Worm (Caenorhabditis elegans) whole organism, early embryonic: ENCODE measurements around the gene F58A4.2.

Source experiments
- B0310.2 ChIP-seq: sonication (generic microtip); optimal IDR thresholded peaks from 2 replicates; lab custom pipeline; 2016; ENCODE audit warnings: mild to moderate bottlenecking, missing genetic modification characterization, missing compliant biosample characterization
- F13C5.2 ChIP-seq: sonication (generic microtip); optimal IDR thresholded peaks from 2 replicates; lab custom pipeline; 2017; ENCODE audit warnings: mild to moderate bottlenecking, missing genetic modification characterization, inconsistent platforms, missing compliant biosample characterization
- aly-1 ChIP-seq: sonication (generic microtip); optimal IDR thresholded peaks from 2 replicates; lab custom pipeline; 2016; ENCODE audit warnings: missing genetic modification characterization, missing compliant biosample characterization
- ama-1 ChIP-seq: fragments of 150-350 bp; optimal IDR thresholded peaks from 2 replicates; lab custom pipeline; 2014
- ceh-13 ChIP-seq: fragments of 200-800 bp; sonication (Bioruptor generic); optimal IDR thresholded peaks from 2 replicates; lab custom pipeline; 2018; ENCODE audit warnings: mild to moderate bottlenecking, missing genetic modification characterization, missing compliant biosample characterization
- ceh-36 ChIP-seq: sonication (generic microtip); optimal IDR thresholded peaks from 2 replicates; lab custom pipeline; 2016; ENCODE audit warnings: missing genetic modification characterization, inconsistent platforms, missing compliant biosample characterization
- ets-7 ChIP-seq: sonication (generic microtip); optimal IDR thresholded peaks from 2 replicates; lab custom pipeline; 2016; ENCODE audit warnings: missing genotype, missing genetic modification characterization, missing compliant biosample characterization
- flt-1 ChIP-seq: fragments of 200-800 bp; sonication (Bioruptor generic); IDR thresholded peaks from 2 replicates; pipeline ENCODE4 v1.3.6; 2022; ENCODE audit warnings: missing genetic modification characterization, missing compliant biosample characterization
- hmbx-1 ChIP-seq: sonication (generic microtip); optimal IDR thresholded peaks from 2 replicates; lab custom pipeline; 2016; ENCODE audit warnings: mild to moderate bottlenecking, missing genetic modification characterization, missing compliant biosample characterization
- hmg-4 ChIP-seq: fragments of 200-800 bp; sonication (Bioruptor generic); optimal IDR thresholded peaks from 2 replicates; lab custom pipeline; 2018; ENCODE audit warnings: mild to moderate bottlenecking, missing genetic modification characterization, missing compliant biosample characterization
- hnd-1 ChIP-seq: sonication (generic microtip); optimal IDR thresholded peaks from 2 replicates; lab custom pipeline; 2016; ENCODE audit warnings: missing genetic modification characterization, missing compliant biosample characterization
- pes-1 ChIP-seq: fragments of 200-800 bp; sonication (Bioruptor generic); IDR thresholded peaks from 2 replicates; pipeline ENCODE4 v1.3.6; 2022; ENCODE audit warnings: missing genetic modification reagents, missing genetic modification characterization, missing compliant biosample characterization
- scrt-1 ChIP-seq: fragments of 200-800 bp; sonication (Bioruptor generic); IDR thresholded peaks from 2 replicates; pipeline ENCODE4 v1.3.6; 2022; ENCODE audit warnings: missing genetic modification characterization, missing compliant biosample characterization
- sea-1 ChIP-seq: fragments of 200-800 bp; sonication (Bioruptor generic); conservative IDR thresholded peaks from 2 replicates; pipeline ENCODE4 v1.3.6; 2022; ENCODE audit warnings: missing genetic modification characterization, missing compliant biosample characterization
- tbx-11 ChIP-seq: fragments of 200-800 bp; sonication (Bioruptor generic); IDR thresholded peaks from 2 replicates; pipeline ENCODE4 v1.3.6; 2022; ENCODE audit warnings: missing genetic modification characterization, missing compliant biosample characterization
- tbx-37 ChIP-seq: fragments of 200-800 bp; sonication (Bioruptor generic); conservative IDR thresholded peaks from 2 replicates; pipeline ENCODE4 v1.3.6; 2022; ENCODE audit warnings: missing genetic modification reagents, missing genetic modification characterization, missing compliant biosample characterization
- tra-4 ChIP-seq: sonication (generic microtip); optimal IDR thresholded peaks from 2 replicates; lab custom pipeline; 2017; ENCODE audit warnings: missing genetic modification characterization, missing compliant biosample characterization

The F58A4.2 gene

DNA sequence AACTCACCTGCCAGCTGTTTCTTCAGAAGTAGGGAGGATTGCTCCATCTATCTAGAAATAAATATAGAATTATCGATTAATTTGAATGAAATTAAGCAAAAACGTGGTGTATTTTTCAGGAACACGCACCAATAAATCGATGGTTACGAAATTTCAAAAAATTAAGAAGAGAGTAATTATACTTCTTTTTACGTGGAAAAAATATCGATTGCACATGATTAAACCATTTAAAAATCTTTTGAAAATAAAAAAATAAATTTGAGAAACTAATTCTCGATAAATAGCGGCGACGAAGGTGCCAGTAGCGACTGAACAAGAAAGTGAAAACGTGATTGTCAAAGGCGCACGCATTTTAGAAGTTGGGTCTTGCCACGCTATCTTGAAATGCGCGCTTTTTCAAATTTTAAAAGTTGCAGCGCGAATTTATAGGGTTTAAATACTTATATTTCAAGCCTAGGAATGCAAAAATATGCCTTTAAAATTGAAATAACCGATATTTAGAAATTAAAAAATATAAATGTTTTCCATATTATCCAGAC lies 30.6 kb upstream of the F58A4.2 start, which contains the start of gene ubc-7:
TSS of gene ubc-7 (minus strand) at position 51 of the 539 bp plus-strand sequence.
- TF ChIP-seq F13C5.2 (tag; lab: Kevin White, UChicago) = peak; percentile 56
- no peak for TF ChIP-seq hmbx-1
- TF ChIP-seq ama-1 = no peak

DNA sequence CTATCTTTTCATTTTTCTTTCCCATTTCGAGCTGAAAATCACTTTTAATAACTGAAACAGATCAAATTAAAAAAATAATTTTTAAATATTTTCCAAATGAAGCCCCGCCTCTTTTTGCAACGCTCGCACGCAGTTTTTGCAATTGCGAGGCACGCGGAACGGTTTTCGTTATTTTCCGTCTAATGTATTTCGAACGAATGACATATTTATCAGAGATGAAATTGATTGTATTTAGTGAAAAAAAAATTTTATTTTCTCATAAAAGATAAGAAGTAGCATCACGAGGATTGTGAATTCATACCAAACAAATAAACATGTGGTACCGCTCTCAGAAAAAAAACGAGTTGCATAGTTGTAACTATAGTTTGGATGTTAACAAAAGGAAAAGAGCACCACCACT lies 29.3 kb upstream of the F58A4.2 start, which contains the start of gene rpac-19:
TSS of gene rpac-19 (minus strand) at position 31 of the 400 bp plus-strand sequence.
- TF ChIP-seq sea-1 (0 out of 2 replicates have a peak, but pooled peaks have one; percentile 57), flt-1 (GFP tag; lab: Robert Waterston, UW) (peak; percentile 61; the same call in 1 of the 2 replicates), B0310.2 (tag; lab: Kevin White, UChicago) (no peak), ceh-36 (peak; percentile 53), tra-4 (tag; lab: Kevin White, UChicago) (no peak), ceh-13 (GFP tag; lab: Kevin White, UChicago) (peak; percentile 49), F13C5.2 (tag; lab: Kevin White, UChicago) (peak; percentile 70), hmg-4 (peak; percentile 13), tbx-37 (GFP tag; lab: Robert Waterston, UW) (peak; percentile 50; the same call in 1 of the 2 replicates), hnd-1 (tag; lab: Kevin White, UChicago) (peak; percentile 23), aly-1 (tag; lab: Kevin White, UChicago) (no peak), hmbx-1 (peak; percentile 44), pes-1 (peak; percentile 73), scrt-1 (GFP tag; lab: Robert Waterston, UW) (peak; percentile 69; the same call in 1 of the 2 replicates), ets-7 (tag; lab: Kevin White, UChicago) (no peak), ama-1 (no peak), tbx-11 (no peak)

DNA sequence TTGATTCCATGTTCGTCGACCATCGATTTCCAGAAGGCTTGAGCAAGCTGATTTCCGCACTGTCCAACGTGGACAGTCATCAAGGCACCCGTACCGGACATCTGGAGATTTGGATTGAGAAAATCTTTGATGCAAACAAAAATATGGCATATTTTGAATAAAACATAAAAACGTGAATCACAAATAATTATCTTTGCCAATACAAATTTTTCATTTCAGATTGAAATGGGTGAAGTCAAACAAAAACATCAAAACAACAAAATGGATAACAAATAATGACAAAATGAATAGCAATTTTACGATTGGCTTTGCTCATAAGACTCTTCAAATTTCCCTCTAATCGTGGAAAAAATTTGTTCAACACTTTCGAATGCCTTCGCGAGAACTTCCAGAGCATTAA lies 28.5 kb upstream of the F58A4.2 start, which contains the start of gene tbg-1:
TSS of gene tbg-1 (minus strand) at position 101 of the 400 bp plus-strand sequence.
- TF ChIP-seq tbx-11 (no peak), F13C5.2 (tag; lab: Kevin White, UChicago) (no peak), scrt-1 (GFP tag; lab: Robert Waterston, UW) (no peak)

DNA sequence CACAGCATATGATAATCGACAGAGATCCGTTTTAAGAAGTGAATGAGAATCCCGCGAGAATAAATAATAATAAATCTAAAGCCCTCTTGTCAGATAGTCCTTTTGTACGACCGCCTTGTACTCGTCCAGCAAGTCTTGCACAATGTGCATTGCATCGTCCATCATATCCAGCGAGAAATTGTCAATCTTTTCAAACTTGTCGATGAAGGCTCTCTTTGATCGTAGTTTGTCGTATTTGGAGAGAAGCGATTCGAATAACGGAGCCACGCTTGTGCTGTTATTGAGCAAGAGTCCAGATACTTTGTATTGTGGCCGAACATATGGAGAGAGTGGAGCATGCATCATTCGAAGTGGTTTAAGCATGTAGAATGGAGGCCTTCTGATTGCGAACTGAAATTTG lies 26.1 kb upstream of the F58A4.2 start:
- TF ChIP-seq F13C5.2 (tag; lab: Kevin White, UChicago) = no peak
- TF ChIP-seq tbx-11 = no peak
- TF ChIP-seq hmg-4 = no peak
- TF ChIP-seq hnd-1 (tag; lab: Kevin White, UChicago) = no peak
- no peak for TF ChIP-seq scrt-1 (GFP tag; lab: Robert Waterston, UW)
- TF ChIP-seq ceh-36 = no peak
- no peak for TF ChIP-seq pes-1
- no peak for TF ChIP-seq ama-1
- no peak for TF ChIP-seq hmbx-1
- no peak for TF ChIP-seq tra-4 (tag; lab: Kevin White, UChicago)
- TF ChIP-seq ceh-13 (GFP tag; lab: Kevin White, UChicago) = no peak
- no peak for TF ChIP-seq tbx-37 (GFP tag; lab: Robert Waterston, UW)

DNA sequence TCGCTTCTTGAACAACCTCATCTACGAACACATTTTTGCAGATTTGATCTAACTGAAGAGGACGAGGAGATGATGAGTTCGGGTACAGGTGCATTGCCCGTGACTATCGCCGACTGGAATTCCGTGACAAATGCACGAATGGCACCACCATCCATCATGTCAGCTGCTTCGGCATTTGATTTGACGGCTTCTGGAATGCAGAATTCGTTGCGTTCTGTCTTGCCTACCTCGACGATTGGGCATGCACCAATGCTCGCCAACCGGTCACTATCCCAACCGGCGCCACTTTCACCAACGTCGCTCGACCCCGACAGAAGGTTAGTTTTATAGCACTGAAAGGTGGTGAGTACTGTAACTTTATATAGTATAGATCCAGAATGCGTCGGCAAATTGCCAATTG lies 22.9 kb upstream of the F58A4.2 start:
- no peak for TF ChIP-seq tbx-11
- no peak for TF ChIP-seq ceh-13 (GFP tag; lab: Kevin White, UChicago)
- TF ChIP-seq tbx-37 (GFP tag; lab: Robert Waterston, UW) = no peak
- TF ChIP-seq F13C5.2 (tag; lab: Kevin White, UChicago) = no peak
- no peak for TF ChIP-seq flt-1 (GFP tag; lab: Robert Waterston, UW)
- no peak for TF ChIP-seq aly-1 (tag; lab: Kevin White, UChicago)
- no peak for TF ChIP-seq B0310.2 (tag; lab: Kevin White, UChicago)
- TF ChIP-seq hnd-1 (tag; lab: Kevin White, UChicago) = no peak

DNA sequence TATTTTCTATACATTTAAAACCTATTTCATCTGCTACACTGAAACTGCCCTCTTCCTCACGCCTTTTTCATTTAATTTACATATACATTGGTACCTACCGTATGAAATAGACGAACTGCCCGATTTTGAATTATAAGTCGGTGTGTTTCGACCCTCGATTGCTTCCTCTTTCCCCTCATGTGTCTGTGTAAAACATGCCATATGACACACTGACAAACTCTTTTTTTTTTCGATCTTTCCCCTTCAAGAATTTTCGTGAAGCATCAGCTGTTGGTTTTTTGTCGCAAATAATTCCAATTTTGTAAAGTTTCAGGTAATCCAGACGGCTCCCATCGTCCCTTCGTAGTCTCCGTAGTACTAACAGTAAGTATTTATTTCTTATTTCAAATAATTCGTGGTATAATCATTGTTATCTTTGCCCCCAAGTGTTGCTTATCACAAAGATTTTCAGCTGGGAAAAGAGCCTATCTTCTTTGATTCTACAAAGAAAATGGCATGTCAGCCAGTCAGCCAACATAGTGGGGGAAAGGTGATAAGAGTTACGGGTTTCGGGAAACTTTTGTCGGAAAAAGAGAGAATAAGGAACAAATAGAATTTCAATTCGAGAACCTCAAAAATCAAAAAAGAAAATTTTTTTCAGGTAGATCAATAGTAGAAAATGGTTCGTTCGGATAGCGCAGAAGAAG lies 21.4 kb upstream of the F58A4.2 start:
- TF ChIP-seq ceh-36 = no peak
- no peak for TF ChIP-seq ama-1
- TF ChIP-seq scrt-1 (GFP tag; lab: Robert Waterston, UW) = no peak
- no peak for TF ChIP-seq ceh-13 (GFP tag; lab: Kevin White, UChicago)
- TF ChIP-seq B0310.2 (tag; lab: Kevin White, UChicago) = no peak
- no peak for TF ChIP-seq aly-1 (tag; lab: Kevin White, UChicago)
- TF ChIP-seq ets-7 (tag; lab: Kevin White, UChicago) = no peak
- TF ChIP-seq hnd-1 (tag; lab: Kevin White, UChicago) = no peak

DNA sequence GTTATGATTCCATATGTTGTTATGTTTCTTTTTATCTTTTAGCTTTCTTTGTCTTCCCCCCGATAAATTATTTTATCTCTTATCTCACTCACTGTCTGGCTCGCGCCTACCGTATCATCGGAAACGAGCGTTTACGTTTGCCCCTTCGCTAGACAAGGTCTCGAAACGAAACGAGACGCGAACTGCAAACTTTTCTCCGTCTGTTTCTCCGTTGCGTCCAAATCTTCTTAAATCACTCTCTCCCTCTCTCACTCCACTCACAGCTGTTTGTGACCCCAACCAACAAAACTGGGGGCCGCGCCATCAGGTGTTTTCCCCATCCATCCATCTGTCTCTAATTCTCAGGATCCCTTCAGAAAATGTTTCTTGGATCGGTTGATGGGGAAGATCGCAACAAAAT lies 19.6 kb upstream of the F58A4.2 start:
- TF ChIP-seq sea-1 (no peak), pes-1 (no peak), hmg-4 (no peak), tbx-11 (no peak), ama-1 (no peak), ceh-13 (GFP tag; lab: Kevin White, UChicago) (no peak), tra-4 (tag; lab: Kevin White, UChicago) (no peak), B0310.2 (tag; lab: Kevin White, UChicago) (no peak), tbx-37 (GFP tag; lab: Robert Waterston, UW) (no peak)

DNA sequence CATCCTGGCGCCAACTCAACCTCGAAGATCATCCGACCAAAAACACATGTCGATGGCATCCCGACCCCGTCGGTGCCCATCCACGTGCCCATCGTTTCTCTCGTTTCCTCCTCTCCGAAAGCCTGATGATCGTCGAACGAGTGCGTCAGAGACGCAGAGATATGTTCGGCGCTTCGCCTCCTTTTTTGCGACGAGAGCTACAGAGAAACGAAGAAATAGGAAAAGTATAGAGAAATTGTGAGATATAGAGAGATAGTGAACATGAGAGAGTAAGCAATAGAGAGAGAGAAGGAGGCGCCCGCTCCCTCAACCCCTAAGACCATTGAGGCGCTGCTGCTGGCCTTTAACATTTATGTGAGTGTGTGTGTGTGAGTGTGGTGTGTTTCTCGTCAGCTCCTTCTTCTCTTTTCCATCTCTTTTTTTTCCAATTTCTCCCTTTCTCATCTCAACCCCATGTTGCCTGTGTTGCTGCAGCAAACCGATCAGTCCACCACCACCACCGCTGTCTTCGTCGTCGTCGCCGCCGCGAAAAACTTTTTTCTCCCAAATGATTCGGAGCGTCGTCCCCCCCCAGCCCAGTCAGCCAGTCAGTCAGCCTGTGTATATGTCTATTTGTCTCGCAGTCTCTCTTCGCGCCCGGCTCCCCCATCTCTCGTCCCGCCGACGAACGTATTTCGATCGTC lies 18.7 kb upstream of the F58A4.2 start, which contains the start of gene hlh-11:
TSS of gene hlh-11 (plus strand) at position 633 of the 683 bp plus-strand sequence.
- TF ChIP-seq hmg-4 (no peak), F13C5.2 (tag; lab: Kevin White, UChicago) (no peak), aly-1 (tag; lab: Kevin White, UChicago) (no peak), sea-1 (no peak), B0310.2 (tag; lab: Kevin White, UChicago) (no peak), hmbx-1 (no peak), scrt-1 (GFP tag; lab: Robert Waterston, UW) (no peak), ama-1 (no peak), ceh-13 (GFP tag; lab: Kevin White, UChicago) (no peak), tbx-37 (GFP tag; lab: Robert Waterston, UW) (no peak)
